Worm (Caenorhabditis elegans) whole organism, L1 larva: ENCODE measurements around the gene K04H4.5.

Experiments
- C34B4.2 ChIP-seq: sonication (generic microtip); optimal IDR thresholded peaks from 2 replicates; lab custom pipeline; 2017; ENCODE audit warnings: mild to moderate bottlenecking, missing genetic modification characterization, missing compliant biosample characterization
- alr-1 ChIP-seq: fragments of 200-800 bp; sonication (Bioruptor generic); optimal IDR thresholded peaks from 2 replicates; lab custom pipeline; 2018; ENCODE audit warnings: borderline replicate concordance, mild to moderate bottlenecking, missing genetic modification characterization, missing compliant biosample characterization
- ceh-82 ChIP-seq, 3 experiments: fragments of 150-350 bp in 1 of 3; sonication (generic microtip) in 2 of 3; optimal IDR thresholded peaks; 2 replicates each; lab custom pipeline; 2014 to 2017; ENCODE audit warnings: missing biosample characterization in 3 of 3, missing genetic modification characterization in 3 of 3
- dpl-1 ChIP-seq, 3 experiments: fragments of 150-350 bp in 2 of 3; sonication (generic microtip) in 1 of 3; optimal IDR thresholded peaks; 2 replicates each; lab custom pipeline; 2014 to 2017; ENCODE audit warnings: missing biosample characterization in 3 of 3, missing genetic modification characterization in 3 of 3, missing genetic modification reagents in 3 of 3
- dsc-1 ChIP-seq: sonication (generic microtip); optimal IDR thresholded peaks from 2 replicates; lab custom pipeline; 2016; ENCODE audit warnings: mild to moderate bottlenecking, missing genetic modification characterization, missing compliant biosample characterization
- efl-1 ChIP-seq, 4 experiments: fragments of 150-350 bp; optimal IDR thresholded peaks in 3 of 4; peaks in 1 of 4; 1 replicate in 1 of 4; 2 replicates in 3 of 4; lab custom pipeline; 2014; ENCODE audit warnings: missing biosample characterization in 2 of 4, missing genetic modification characterization in 2 of 4, missing genetic modification reagents in 2 of 4
- egl-13 ChIP-seq: sonication (generic microtip); optimal IDR thresholded peaks from 2 replicates; lab custom pipeline; 2016; ENCODE audit warnings: missing genotype, missing genetic modification reagents, missing genetic modification characterization, missing compliant biosample characterization
- egl-27 ChIP-seq, 2 experiments: fragments of 150-350 bp in 1 of 2; sonication (generic microtip); optimal IDR thresholded peaks; 3 replicates each; lab custom pipeline; 2017 to 2018; ENCODE audit warnings: missing biosample characterization in 2 of 2, missing genetic modification characterization in 2 of 2, missing genetic modification reagents in 2 of 2
- elt-2 ChIP-seq: sonication (generic microtip); optimal IDR thresholded peaks from 2 replicates; lab custom pipeline; 2016; ENCODE audit warnings: missing genetic modification characterization, mild to moderate bottlenecking, inconsistent platforms, missing compliant biosample characterization, missing genetic modification reagents
- elt-3 ChIP-seq, 6 experiments: fragments of 150-350 bp in 1 of 6; sonication (generic microtip); optimal IDR thresholded peaks; 2 replicates each; lab custom pipeline; 2017 to 2018; ENCODE audit warnings: missing biosample characterization in 6 of 6, missing genetic modification characterization in 6 of 6, inconsistent platforms in 1 of 6
- fkh-10 ChIP-seq: sonication (generic microtip); optimal IDR thresholded peaks from 2 replicates; lab custom pipeline; 2017; ENCODE audit warnings: missing biosample characterization, missing genetic modification reagents, missing genetic modification characterization
- fkh-8 ChIP-seq: sonication (generic microtip); optimal IDR thresholded peaks from 2 replicates; lab custom pipeline; 2016; ENCODE audit warnings: mild to moderate bottlenecking, missing genetic modification characterization, missing compliant biosample characterization
- fos-1 ChIP-seq: fragments of 150-350 bp; optimal IDR thresholded peaks from 2 replicates; lab custom pipeline; 2014; ENCODE audit warnings: missing biosample characterization, missing genetic modification characterization
- hlh-17 ChIP-seq: fragments of 200-800 bp; sonication (Bioruptor generic); optimal IDR thresholded peaks from 2 replicates; lab custom pipeline; 2018; ENCODE audit warnings: missing genetic modification characterization, mild to moderate bottlenecking, missing compliant biosample characterization, moderate library complexity, borderline replicate concordance
- hlh-4 ChIP-seq: sonication (generic microtip); optimal IDR thresholded peaks from 2 replicates; lab custom pipeline; 2016; ENCODE audit warnings: mild to moderate bottlenecking, missing genetic modification characterization, missing compliant biosample characterization
- hpl-2 ChIP-seq: fragments of 150-350 bp; optimal IDR thresholded peaks from 2 replicates; lab custom pipeline; 2014; ENCODE audit warnings: missing biosample characterization, missing genetic modification reagents, missing genetic modification characterization
- isw-1 ChIP-seq: fragments of 200-800 bp; sonication (Bioruptor generic); IDR thresholded peaks from 2 replicates; pipeline ENCODE4 v1.3.6; 2022; ENCODE audit warnings: missing genetic modification characterization, missing compliant biosample characterization
- lin-13 ChIP-seq: fragments of 150-350 bp; optimal IDR thresholded peaks from 2 replicates; lab custom pipeline; 2014; ENCODE audit warnings: missing biosample characterization, missing genetic modification reagents, missing genetic modification characterization
- lin-14 ChIP-seq: fragments of 200-800 bp; sonication (Bioruptor generic); optimal IDR thresholded peaks from 2 replicates; lab custom pipeline; 2018; ENCODE audit warnings: mild to moderate bottlenecking, missing genetic modification characterization, moderate library complexity, missing compliant biosample characterization
- lin-35 ChIP-seq, 2 experiments: fragments of 150-350 bp; optimal IDR thresholded peaks; 2 replicates each; lab custom pipeline; 2014; ENCODE audit warnings: missing biosample characterization in 2 of 2, missing genetic modification characterization in 2 of 2, missing genetic modification reagents in 2 of 2
- lin-39 ChIP-seq: fragments of 150-350 bp; optimal IDR thresholded peaks from 2 replicates; lab custom pipeline; 2014; ENCODE audit warnings: missing biosample characterization, missing genetic modification reagents, missing genetic modification characterization
- lir-3 ChIP-seq: sonication (generic microtip); optimal IDR thresholded peaks from 2 replicates; lab custom pipeline; 2016; ENCODE audit warnings: mild to moderate bottlenecking, missing genetic modification characterization, moderate library complexity, missing compliant biosample characterization; ENCODE audit not compliant: poor library complexity
- lsy-2 ChIP-seq, 2 experiments: fragments of 150-350 bp; optimal IDR thresholded peaks; 2 replicates each; lab custom pipeline; 2014; ENCODE audit warnings: missing biosample characterization in 2 of 2, missing genetic modification characterization in 2 of 2
- mdl-1 ChIP-seq, 2 experiments: fragments of 150-350 bp; optimal IDR thresholded peaks; 2 replicates each; lab custom pipeline; 2014 to 2017; ENCODE audit warnings: missing biosample characterization in 2 of 2, missing genetic modification characterization in 2 of 2, inconsistent platforms in 1 of 2
- nhr-11 ChIP-seq: fragments of 150-350 bp; optimal IDR thresholded peaks from 2 replicates; lab custom pipeline; 2014; ENCODE audit warnings: missing biosample characterization, missing genetic modification characterization
- nhr-12 ChIP-seq: sonication (generic microtip); optimal IDR thresholded peaks from 2 replicates; lab custom pipeline; 2017; ENCODE audit warnings: missing biosample characterization, missing genetic modification characterization
- nhr-20 ChIP-seq: sonication (generic microtip); optimal IDR thresholded peaks from 2 replicates; lab custom pipeline; 2016; ENCODE audit warnings: mild to moderate bottlenecking, missing genetic modification characterization, missing compliant biosample characterization
- nhr-237 ChIP-seq: fragments of 150-350 bp; optimal IDR thresholded peaks from 2 replicates; lab custom pipeline; 2014; ENCODE audit warnings: missing biosample characterization, missing genetic modification characterization
- nhr-47 ChIP-seq: sonication (generic microtip); optimal IDR thresholded peaks from 2 replicates; lab custom pipeline; 2016; ENCODE audit warnings: mild to moderate bottlenecking, missing genetic modification characterization, moderate library complexity, missing compliant biosample characterization
- nhr-76 ChIP-seq: sonication (generic microtip); optimal IDR thresholded peaks from 2 replicates; lab custom pipeline; 2017; ENCODE audit warnings: missing biosample characterization, missing genetic modification characterization
- nhr-85 ChIP-seq: sonication (generic microtip); peaks from one replicate; lab custom pipeline; 2016; ENCODE audit warnings: missing genetic modification characterization, inconsistent platforms, missing compliant biosample characterization
- nhr-90 ChIP-seq: sonication (generic microtip); optimal IDR thresholded peaks from 2 replicates; lab custom pipeline; 2016; ENCODE audit warnings: mild to moderate bottlenecking, missing genetic modification characterization, missing compliant biosample characterization; ENCODE audit not compliant: poor library complexity
- pqm-1 ChIP-seq: sonication (generic microtip); optimal IDR thresholded peaks from 3 replicates; lab custom pipeline; 2017; ENCODE audit warnings: missing biosample characterization, missing genetic modification characterization
- rnt-1 ChIP-seq: sonication (generic microtip); optimal IDR thresholded peaks from 2 replicates; lab custom pipeline; 2016; ENCODE audit warnings: mild to moderate bottlenecking, missing genetic modification characterization, moderate library complexity, missing compliant biosample characterization
- snpc-4 ChIP-seq: fragments of 150-350 bp; optimal IDR thresholded peaks from 2 replicates; lab custom pipeline; 2014; ENCODE audit warnings: missing biosample characterization, missing genetic modification characterization
- swsn-7 ChIP-seq: sonication (generic microtip); optimal IDR thresholded peaks from 2 replicates; lab custom pipeline; 2016; ENCODE audit warnings: missing genetic modification characterization, missing compliant biosample characterization
- tbx-2 ChIP-seq: sonication (generic microtip); optimal IDR thresholded peaks from 2 replicates; lab custom pipeline; 2016; ENCODE audit warnings: missing genetic modification characterization, missing compliant biosample characterization
- tlp-1 ChIP-seq: fragments of 150-350 bp; optimal IDR thresholded peaks from 2 replicates; lab custom pipeline; 2014; ENCODE audit warnings: missing biosample characterization, missing genetic modification characterization
- unc-30 ChIP-seq: sonication (generic microtip); optimal IDR thresholded peaks from 2 replicates; lab custom pipeline; 2017; ENCODE audit warnings: missing biosample characterization, missing genetic modification characterization
- unc-62 ChIP-seq: fragments of 150-350 bp; optimal IDR thresholded peaks from 2 replicates; lab custom pipeline; 2014; ENCODE audit warnings: missing biosample characterization, missing genetic modification reagents, missing genetic modification characterization
- unc-86 ChIP-seq: sonication (generic microtip); optimal IDR thresholded peaks from 2 replicates; lab custom pipeline; 2016; ENCODE audit warnings: missing genetic modification characterization, missing compliant biosample characterization
- vab-15 ChIP-seq: sonication (generic microtip); optimal IDR thresholded peaks from 2 replicates; lab custom pipeline; 2017; ENCODE audit warnings: missing genotype, mild to moderate bottlenecking, missing genetic modification characterization, missing compliant biosample characterization
- ztf-4 ChIP-seq: fragments of 150-350 bp; optimal IDR thresholded peaks from 2 replicates; lab custom pipeline; 2014; ENCODE audit warnings: missing biosample characterization, missing genetic modification characterization

Gene K04H4.5

ce11 chrIII:9322010-9322409 lies 37.1 kb upstream of the K04H4.5 start, which contains the start of gene cpb-1:
TSS of gene cpb-1 (plus strand) at chrIII:9322310.
- TF ChIP-seq hpl-2 (GFP tag; lab: Kevin White, UChicago) (no peak), efl-1 (optimal IDR thresholded peaks at IDR 0.05; lab: Kevin White, UChicago) (peak in 1 of 2 experiments; percentile 19), efl-1 (GFP tag; optimal IDR thresholded peaks at IDR 0.05 in 1 of 2; lab: Kevin White, UChicago) (no peak), ztf-4 (no peak)

ce11 chrIII:9324724-9325123 lies 34.4 kb upstream of the K04H4.5 start, which contains the start of gene C40H1.7:
TSS of gene C40H1.7 (plus strand) at chrIII:9325024.
- no peak for TF ChIP-seq unc-86 (tag; lab: Kevin White, UChicago)
- TF ChIP-seq, all 84 proteins: peak for 0

- TF ChIP-seq nhr-90 (tag; lab: Kevin White, UChicago): peak; percentile 37
- TF ChIP-seq egl-27 (tag; optimal IDR thresholded peaks at IDR 0.05; lab: Kevin White, UChicago): no peak
- no peak for TF ChIP-seq tbx-2 (tag; lab: Kevin White, UChicago)
- TF ChIP-seq elt-3 (tag; optimal IDR thresholded peaks at IDR 0.05; lab: Kevin White, UChicago): no peak
- TF ChIP-seq nhr-12 (tag; lab: Kevin White, UChicago): no peak
- TF ChIP-seq egl-13 (tag; lab: Kevin White, UChicago): peak; percentile 30
- no peak for TF ChIP-seq unc-30
- TF ChIP-seq ceh-82 (tag; optimal IDR thresholded peaks at IDR 0.05; lab: Kevin White, UChicago): no peak
- peak; percentile 28 for TF ChIP-seq lin-14 (GFP tag; lab: Kevin White, UChicago)
- no peak for TF ChIP-seq tlp-1 (tag; lab: Kevin White, UChicago)
- no peak for TF ChIP-seq alr-1
- TF ChIP-seq fos-1 (tag; lab: Kevin White, UChicago): no peak
- TF ChIP-seq unc-62 (GFP tag; lab: Kevin White, UChicago): no peak
- TF ChIP-seq nhr-237 (tag; lab: Kevin White, UChicago): no peak
- no peak for TF ChIP-seq fkh-8
- no peak for TF ChIP-seq hpl-2 (GFP tag; lab: Kevin White, UChicago)
- TF ChIP-seq pqm-1 (tag; lab: Kevin White, UChicago): peak; percentile 46
- TF ChIP-seq nhr-85 (tag; lab: Kevin White, UChicago): no peak
- TF ChIP-seq lin-35 (GFP tag; optimal IDR thresholded peaks at IDR 0.05; lab: Kevin White, UChicago): peak in 1 of 2 experiments; percentile 46
- no peak for TF ChIP-seq lir-3
- TF ChIP-seq snpc-4 (tag; lab: Kevin White, UChicago): no peak
- no peak for TF ChIP-seq dsc-1
- TF ChIP-seq lsy-2 (tag; optimal IDR thresholded peaks at IDR 0.05; lab: Kevin White, UChicago): no peak
- no peak for TF ChIP-seq hlh-4
- TF ChIP-seq mdl-1 (tag; optimal IDR thresholded peaks at IDR 0.05; lab: Kevin White, UChicago): peak in 1 of 2 experiments; percentile 40
- peak; percentile 96 for TF ChIP-seq elt-2 (tag; lab: Kevin White, UChicago)
- peak; percentile 15 for TF ChIP-seq nhr-20 (tag; lab: Kevin White, UChicago)
- TF ChIP-seq nhr-47 (tag; lab: Kevin White, UChicago): no peak
- no peak for TF ChIP-seq swsn-7 (tag; lab: Kevin White, UChicago)
- no peak for TF ChIP-seq hlh-17 (GFP tag; lab: Kevin White, UChicago)
These were observed 32.6 kb upstream of the K04H4.5 start for ce11 chrIII:9326528-9326927.

- TF ChIP-seq nhr-47 (tag; lab: Kevin White, UChicago) (no peak), isw-1 (no peak), unc-30 (no peak), dsc-1 (no peak), lin-39 (no peak), elt-3 (tag; optimal IDR thresholded peaks at IDR 0.05; lab: Kevin White, UChicago) (no peak), fos-1 (tag; lab: Kevin White, UChicago) (no peak), nhr-237 (tag; lab: Kevin White, UChicago) (no peak), fkh-10 (no peak), C34B4.2 (no peak), nhr-76 (no peak), lin-13 (GFP tag; lab: Kevin White, UChicago) (no peak), swsn-7 (tag; lab: Kevin White, UChicago) (no peak), rnt-1 (tag; lab: Kevin White, UChicago) (no peak), vab-15 (tag; lab: Kevin White, UChicago) (no peak), unc-86 (tag; lab: Kevin White, UChicago) (no peak), dpl-1 (GFP tag; optimal IDR thresholded peaks at IDR 0.05; lab: Kevin White, UChicago) (no peak), nhr-11 (tag; lab: Kevin White, UChicago) (no peak), nhr-20 (tag; lab: Kevin White, UChicago) (no peak)
- TF ChIP-seq, all 84 proteins: peak for 0
These were observed 31.2 kb upstream of the K04H4.5 start for ce11 chrIII:9327910-9328309.
